Worm (Caenorhabditis elegans) whole organism, mixed stage, embryonic: ENCODE data around the gene C06B8.3.

Experiments
- bed-3 ChIP-seq: fragments of 200-800 bp; sonication (Bioruptor generic); optimal IDR thresholded peaks from 3 replicates; lab custom pipeline; 2018; ENCODE audit warnings: mild to moderate bottlenecking, missing genetic modification characterization, moderate library complexity, missing compliant biosample characterization
- blmp-1 ChIP-seq: fragments of 150-350 bp; optimal IDR thresholded peaks from 2 replicates; lab custom pipeline; 2014; ENCODE audit warnings: missing biosample characterization, missing genetic modification characterization
- ceh-39 ChIP-seq: fragments of 150-350 bp; optimal IDR thresholded peaks from 2 replicates; lab custom pipeline; 2014; ENCODE audit warnings: missing biosample characterization, missing genetic modification characterization
- ceh-43 ChIP-seq: fragments of 200-800 bp; sonication (Bioruptor generic); optimal IDR thresholded peaks from 2 replicates; lab custom pipeline; 2018; ENCODE audit warnings: mild to moderate bottlenecking, missing genetic modification characterization, moderate library complexity, missing compliant biosample characterization
- ceh-83 ChIP-seq: fragments of 200-800 bp; sonication (Bioruptor generic); optimal IDR thresholded peaks from 2 replicates; lab custom pipeline; 2018; ENCODE audit warnings: mild to moderate bottlenecking, missing genetic modification characterization, missing compliant biosample characterization
- ces-1 ChIP-seq: fragments of 150-350 bp; optimal IDR thresholded peaks from 2 replicates; lab custom pipeline; 2014; ENCODE audit warnings: missing biosample characterization, missing genetic modification reagents, missing genetic modification characterization
- cnd-1 ChIP-seq: fragments of 200-800 bp; sonication (Bioruptor generic); optimal IDR thresholded peaks from 2 replicates; lab custom pipeline; 2018; ENCODE audit warnings: mild to moderate bottlenecking, missing genetic modification characterization, missing compliant biosample characterization
- drap-1 ChIP-seq: fragments of 200-800 bp; sonication (Bioruptor generic); optimal IDR thresholded peaks from 3 replicates; lab custom pipeline; 2018; ENCODE audit warnings: mild to moderate bottlenecking, missing genetic modification characterization, missing compliant biosample characterization
- elt-1 ChIP-seq: sonication (generic microtip); optimal IDR thresholded peaks from 2 replicates; lab custom pipeline; 2017; ENCODE audit warnings: missing genetic modification characterization, mild to moderate bottlenecking, missing compliant biosample characterization, antibody characterized with exemption, moderate library complexity, borderline replicate concordance; ENCODE audit not compliant: insufficient read depth
- elt-3 ChIP-seq: fragments of 150-350 bp; optimal IDR thresholded peaks from 2 replicates; lab custom pipeline; 2014; ENCODE audit warnings: missing biosample characterization, missing genetic modification characterization
- flh-1 ChIP-seq: fragments of 200-800 bp; sonication (Bioruptor generic); optimal IDR thresholded peaks from 2 replicates; lab custom pipeline; 2018; ENCODE audit warnings: mild to moderate bottlenecking, missing genetic modification characterization, moderate library complexity, missing compliant biosample characterization
- ham-2 ChIP-seq: fragments of 200-800 bp; sonication (Bioruptor generic); optimal IDR thresholded peaks from 2 replicates; lab custom pipeline; 2018; ENCODE audit warnings: mild to moderate bottlenecking, missing genetic modification characterization, missing compliant biosample characterization
- hlh-1 ChIP-seq: fragments of 150-350 bp; optimal IDR thresholded peaks from 2 replicates; lab custom pipeline; 2014; ENCODE audit warnings: missing biosample characterization, missing genetic modification reagents, missing genetic modification characterization
- lin-13 ChIP-seq: fragments of 150-350 bp; optimal IDR thresholded peaks from 2 replicates; lab custom pipeline; 2014; ENCODE audit warnings: missing biosample characterization, missing genetic modification characterization
- lin-32 ChIP-seq: fragments of 200-800 bp; sonication (Bioruptor generic); optimal IDR thresholded peaks from 2 replicates; lab custom pipeline; 2018; ENCODE audit warnings: mild to moderate bottlenecking, missing genetic modification characterization, missing compliant biosample characterization
- lsy-2 ChIP-seq: fragments of 150-350 bp; optimal IDR thresholded peaks from 2 replicates; lab custom pipeline; 2014; ENCODE audit warnings: missing biosample characterization, missing genetic modification characterization
- mab-5 ChIP-seq: fragments of 150-350 bp; optimal IDR thresholded peaks from 2 replicates; lab custom pipeline; 2014; ENCODE audit warnings: missing biosample characterization, missing genetic modification characterization
- mep-1 ChIP-seq: fragments of 150-350 bp; optimal IDR thresholded peaks from 2 replicates; lab custom pipeline; 2017; ENCODE audit warnings: missing biosample characterization, missing genetic modification reagents, missing genetic modification characterization, inconsistent platforms
- nhr-2 ChIP-seq: fragments of 150-350 bp; optimal IDR thresholded peaks from 2 replicates; lab custom pipeline; 2014; ENCODE audit warnings: missing biosample characterization, missing genetic modification characterization
- nhr-237 ChIP-seq: fragments of 150-350 bp; optimal IDR thresholded peaks from 2 replicates; lab custom pipeline; 2014; ENCODE audit warnings: missing biosample characterization, missing genetic modification characterization
- nhr-28 ChIP-seq: fragments of 150-350 bp; optimal IDR thresholded peaks from 2 replicates; lab custom pipeline; 2014; ENCODE audit warnings: missing biosample characterization, missing genetic modification characterization
- nhr-76 ChIP-seq: sonication (generic microtip); optimal IDR thresholded peaks from 2 replicates; lab custom pipeline; 2017; ENCODE audit warnings: missing biosample characterization, missing genetic modification characterization
- pha-4 ChIP-seq: fragments of 150-350 bp; optimal IDR thresholded peaks from 2 replicates; lab custom pipeline; 2018; ENCODE audit warnings: missing biosample characterization, missing genetic modification reagents, missing genetic modification characterization
- sem-2 ChIP-seq: fragments of 200-800 bp; sonication (Bioruptor generic); optimal IDR thresholded peaks from 2 replicates; lab custom pipeline; 2018; ENCODE audit warnings: mild to moderate bottlenecking, missing genetic modification characterization, missing compliant biosample characterization
- snpc-4 ChIP-seq: fragments of 150-350 bp; optimal IDR thresholded peaks from 2 replicates; lab custom pipeline; 2014; ENCODE audit warnings: missing biosample characterization, missing genetic modification characterization
- sptf-1 ChIP-seq: sonication (generic microtip); optimal IDR thresholded peaks from 2 replicates; lab custom pipeline; 2017; ENCODE audit warnings: mild to moderate bottlenecking, missing genetic modification characterization, moderate library complexity, missing compliant biosample characterization
- tbx-8 ChIP-seq: fragments of 200-800 bp; sonication (Bioruptor generic); optimal IDR thresholded peaks from 2 replicates; lab custom pipeline; 2018; ENCODE audit warnings: mild to moderate bottlenecking, missing genetic modification characterization, moderate library complexity, missing compliant biosample characterization
- unc-120 ChIP-seq: sonication (generic microtip); optimal IDR thresholded peaks from 2 replicates; lab custom pipeline; 2017; ENCODE audit warnings: missing genetic modification characterization, missing compliant biosample characterization; ENCODE audit not compliant: poor library complexity, severe bottlenecking
- unc-62 ChIP-seq: fragments of 150-350 bp; optimal IDR thresholded peaks from 2 replicates; lab custom pipeline; 2014; ENCODE audit warnings: missing biosample characterization, missing genetic modification reagents, missing genetic modification characterization
- zip-8 ChIP-seq: fragments of 150-350 bp; optimal IDR thresholded peaks from 2 replicates; lab custom pipeline; 2014; ENCODE audit warnings: missing biosample characterization, missing genetic modification characterization
- ztf-11 ChIP-seq: fragments of 150-350 bp; optimal IDR thresholded peaks from 2 replicates; lab custom pipeline; 2014; ENCODE audit warnings: missing biosample characterization, missing genetic modification characterization

Gene C06B8.3

ce11 chrV:15479107-15479506 lies 5.3 kb downstream of the C06B8.3 start:
- TF ChIP-seq blmp-1 (tag; lab: Kevin White, UChicago), result no peak
- no peak for TF ChIP-seq ceh-39 (tag; lab: Kevin White, UChicago)
- no peak for TF ChIP-seq bed-3 (GFP tag; lab: Kevin White, UChicago)
- no peak for TF ChIP-seq ztf-11 (tag; lab: Kevin White, UChicago)
- TF ChIP-seq tbx-8 (GFP tag; lab: Kevin White, UChicago), result no peak
- TF ChIP-seq nhr-237 (tag; lab: Kevin White, UChicago), result no peak
- TF ChIP-seq hlh-1 (tag; lab: Kevin White, UChicago), result no peak
- no peak for TF ChIP-seq sem-2 (GFP tag; lab: Kevin White, UChicago)
- no peak for TF ChIP-seq ces-1 (GFP tag; lab: Kevin White, UChicago)
- TF ChIP-seq ceh-83 (GFP tag; lab: Kevin White, UChicago), result no peak
- no peak for TF ChIP-seq elt-3 (tag; lab: Kevin White, UChicago)
- TF ChIP-seq cnd-1 (tag; lab: Kevin White, UChicago), result no peak
- no peak for TF ChIP-seq lin-13
- no peak for TF ChIP-seq nhr-28 (tag; lab: Kevin White, UChicago)

DNA sequence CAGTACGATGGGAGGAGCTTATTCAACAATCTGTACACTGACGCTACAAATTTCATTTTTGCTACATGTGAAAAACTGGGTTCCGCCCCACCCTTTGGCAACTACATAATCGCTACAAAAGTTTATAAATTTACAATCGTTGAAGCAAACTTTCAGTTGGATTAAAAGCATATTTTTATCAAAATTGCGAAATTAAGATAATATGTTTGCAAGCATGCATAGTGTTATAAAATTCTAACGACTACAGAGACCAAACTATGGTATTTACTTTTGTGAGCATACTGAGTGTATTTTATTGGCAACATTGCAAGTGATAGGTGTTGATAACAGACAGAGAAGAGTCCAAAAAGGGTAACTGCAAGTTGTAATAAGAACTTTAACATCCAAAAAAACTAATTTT lies 5.8 kb downstream of the C06B8.3 start, which contains the start of gene C06B8.2:
Gene C06B8.2 (minus strand): TSS at position 153 of the 400 bp plus-strand sequence.
- TF ChIP-seq ham-2, result no peak
- no peak for TF ChIP-seq ztf-11 (tag; lab: Kevin White, UChicago)
- no peak for TF ChIP-seq unc-62 (GFP tag; lab: Kevin White, UChicago)
- TF ChIP-seq nhr-28 (tag; lab: Kevin White, UChicago), result no peak
- TF ChIP-seq lin-13, result no peak
- TF ChIP-seq mep-1 (tag; lab: Kevin White, UChicago), result no peak
- TF ChIP-seq ceh-83 (GFP tag; lab: Kevin White, UChicago), result no peak
- TF ChIP-seq cnd-1 (tag; lab: Kevin White, UChicago), result no peak
- TF ChIP-seq lin-32, result no peak
- no peak for TF ChIP-seq tbx-8 (GFP tag; lab: Kevin White, UChicago)
- no peak for TF ChIP-seq sem-2 (GFP tag; lab: Kevin White, UChicago)
- TF ChIP-seq ceh-43 (GFP tag; lab: Kevin White, UChicago), result no peak
- TF ChIP-seq mab-5 (tag; lab: Kevin White, UChicago), result no peak

- no peak for TF ChIP-seq snpc-4 (tag; lab: Kevin White, UChicago)
- no peak for TF ChIP-seq mep-1 (tag; lab: Kevin White, UChicago)
- no peak for TF ChIP-seq ceh-39 (tag; lab: Kevin White, UChicago)
- TF ChIP-seq flh-1 (GFP tag; lab: Kevin White, UChicago), result no peak
- no peak for TF ChIP-seq mab-5 (tag; lab: Kevin White, UChicago)
- no peak for TF ChIP-seq pha-4
- TF ChIP-seq ham-2, result no peak
- TF ChIP-seq zip-8 (tag; lab: Kevin White, UChicago), result no peak
- no peak for TF ChIP-seq sptf-1 (tag; lab: Kevin White, UChicago)
- no peak for TF ChIP-seq ztf-11 (tag; lab: Kevin White, UChicago)
- TF ChIP-seq lsy-2 (tag; lab: Kevin White, UChicago), result no peak
- TF ChIP-seq nhr-76 (tag; lab: Kevin White, UChicago), result no peak
- TF ChIP-seq unc-120 (tag; lab: Kevin White, UChicago), result no peak
Observed at ce11 chrV:15471029-15471428, 13.4 kb downstream of the C06B8.3 start, which contains the start of gene dpf-1. TSS of gene dpf-1 (plus strand) at chrV:15471329.

DNA sequence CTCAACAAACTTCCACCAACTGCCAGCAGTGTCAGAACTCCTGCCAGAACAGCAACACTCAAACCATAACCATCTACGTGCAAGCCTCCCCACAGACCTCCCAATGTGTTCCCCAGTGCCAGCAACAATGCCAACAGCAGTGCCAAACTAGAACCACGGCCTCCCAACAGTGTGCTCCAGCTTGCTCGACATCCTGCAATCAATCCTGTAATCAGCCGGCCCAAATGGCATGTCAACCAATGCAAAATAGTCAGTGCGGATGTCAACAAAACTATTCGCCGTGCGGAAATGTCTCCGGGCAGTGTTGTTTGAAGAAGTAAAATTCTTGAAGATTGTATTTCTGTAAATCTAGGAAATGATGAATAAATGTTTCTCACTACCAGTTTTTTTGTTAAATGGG lies 17.7 kb downstream of the C06B8.3 start:
- TF ChIP-seq elt-1 (no peak), nhr-2 (tag; lab: Kevin White, UChicago) (no peak), bed-3 (GFP tag; lab: Kevin White, UChicago) (no peak)
- TF ChIP-seq, all 35 proteins: peak for 0

DNA sequence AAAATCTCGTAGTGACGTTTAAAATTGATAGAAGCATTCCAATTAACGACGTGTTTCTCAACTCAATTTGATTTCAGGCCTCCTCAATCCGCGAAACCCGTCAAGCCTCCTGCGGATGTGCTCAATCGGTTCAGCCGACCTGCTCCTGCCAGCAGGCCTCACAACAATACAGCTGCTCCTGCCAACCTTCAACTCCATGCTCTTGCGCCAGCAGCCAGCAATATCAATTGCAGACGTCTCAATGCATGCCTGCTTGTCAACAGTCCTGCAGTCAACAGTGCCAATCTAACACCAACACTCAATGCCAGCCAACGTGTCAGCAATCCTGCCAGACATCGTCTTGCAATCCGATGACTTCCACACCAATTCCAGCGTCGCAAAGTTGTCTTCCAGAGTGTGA lies 18.4 kb downstream of the C06B8.3 start:
- peak; percentile 4 for TF ChIP-seq drap-1 (GFP tag; lab: Kevin White, UChicago)
- no peak for TF ChIP-seq unc-62 (GFP tag; lab: Kevin White, UChicago)
